Worm (Caenorhabditis elegans) whole organism, L2 larva: ENCODE data around the gene K11D9.3.

Source experiments
- C34F6.9 ChIP-seq: fragments of 150-350 bp; optimal IDR thresholded peaks from 2 replicates; lab custom pipeline; 2014; ENCODE audit warnings: missing biosample characterization, missing genetic modification characterization
- F13H6.1 ChIP-seq: sonication (generic microtip); optimal IDR thresholded peaks from 2 replicates; lab custom pipeline; 2016; ENCODE audit warnings: missing genetic modification characterization, missing compliant biosample characterization
- R02D3.7 ChIP-seq: fragments of 150-350 bp; optimal IDR thresholded peaks from 2 replicates; lab custom pipeline; 2014; ENCODE audit warnings: missing biosample characterization, missing genetic modification characterization
- Y55F3AM.14 ChIP-seq: fragments of 200-800 bp; sonication (Bioruptor generic); optimal IDR thresholded peaks from 2 replicates; lab custom pipeline; 2018; ENCODE audit warnings: mild to moderate bottlenecking, missing genetic modification characterization, missing compliant biosample characterization
- ZK546.5 ChIP-seq: sonication (generic microtip); optimal IDR thresholded peaks from 2 replicates; lab custom pipeline; 2017; ENCODE audit warnings: missing biosample characterization, missing genetic modification characterization
- alr-1 ChIP-seq: fragments of 150-350 bp; optimal IDR thresholded peaks from 2 replicates; lab custom pipeline; 2014; ENCODE audit warnings: missing biosample characterization, missing genetic modification characterization
- aly-2 ChIP-seq: fragments of 150-350 bp; optimal IDR thresholded peaks from 2 replicates; lab custom pipeline; 2014; ENCODE audit warnings: missing biosample characterization, missing genetic modification characterization
- ama-1 ChIP-seq: fragments of 150-350 bp; optimal IDR thresholded peaks from 2 replicates; lab custom pipeline; 2018; ENCODE audit warnings: inconsistent platforms
- blmp-1 ChIP-seq: sonication (generic microtip); optimal IDR thresholded peaks from 2 replicates; lab custom pipeline; 2017; ENCODE audit warnings: missing genetic modification characterization, mild to moderate bottlenecking, missing compliant biosample characterization, antibody characterized with exemption, moderate library complexity; ENCODE audit not compliant: insufficient read depth
- ceh-16 ChIP-seq: fragments of 150-350 bp; optimal IDR thresholded peaks from 2 replicates; lab custom pipeline; 2014; ENCODE audit warnings: missing biosample characterization, missing genetic modification characterization
- ceh-82 ChIP-seq: fragments of 150-350 bp; optimal IDR thresholded peaks from 2 replicates; lab custom pipeline; 2014; ENCODE audit warnings: missing biosample characterization, missing genetic modification characterization
- crh-2 ChIP-seq: sonication (generic microtip); optimal IDR thresholded peaks from 2 replicates; lab custom pipeline; 2017; ENCODE audit warnings: missing biosample characterization, missing genetic modification characterization
- dmd-4 ChIP-seq: sonication (generic microtip); optimal IDR thresholded peaks from 2 replicates; lab custom pipeline; 2017; ENCODE audit warnings: missing biosample characterization, missing genetic modification characterization
- egl-27 ChIP-seq: sonication (generic microtip); optimal IDR thresholded peaks from 3 replicates; lab custom pipeline; 2017; ENCODE audit warnings: missing biosample characterization, missing genetic modification reagents, missing genetic modification characterization
- elt-1 ChIP-seq: fragments of 150-350 bp; optimal IDR thresholded peaks from 2 replicates; lab custom pipeline; 2014; ENCODE audit warnings: missing biosample characterization, missing genetic modification characterization
- elt-3 ChIP-seq: sonication (generic microtip); optimal IDR thresholded peaks from 2 replicates; lab custom pipeline; 2017; ENCODE audit warnings: missing biosample characterization, missing genetic modification characterization
- fos-1 ChIP-seq: fragments of 150-350 bp; optimal IDR thresholded peaks from 2 replicates; lab custom pipeline; 2014; ENCODE audit warnings: missing biosample characterization, missing genetic modification characterization
- gmeb-1 ChIP-seq: fragments of 150-350 bp; optimal IDR thresholded peaks from 2 replicates; lab custom pipeline; 2014; ENCODE audit warnings: missing biosample characterization, missing genetic modification characterization
- lin-11 ChIP-seq: fragments of 150-350 bp; sonication (generic microtip); optimal IDR thresholded peaks from 2 replicates; lab custom pipeline; 2014; ENCODE audit warnings: missing biosample characterization, missing genetic modification characterization, inconsistent platforms, mixed read lengths
- lin-13 ChIP-seq: fragments of 150-350 bp; optimal IDR thresholded peaks from 2 replicates; lab custom pipeline; 2014; ENCODE audit warnings: missing biosample characterization, missing genetic modification reagents, missing genetic modification characterization
- lin-39 ChIP-seq: fragments of 150-350 bp; optimal IDR thresholded peaks from 2 replicates; lab custom pipeline; 2014; ENCODE audit warnings: missing biosample characterization, missing genetic modification reagents, missing genetic modification characterization
- lsy-2 ChIP-seq, 2 experiments: fragments of 150-350 bp in 1 of 2; sonication (generic microtip) in 1 of 2; optimal IDR thresholded peaks; 2 replicates each; lab custom pipeline; 2014 to 2017; ENCODE audit warnings: missing biosample characterization in 2 of 2, missing genetic modification characterization in 2 of 2
- mab-5 ChIP-seq: fragments of 150-350 bp; optimal IDR thresholded peaks from 2 replicates; lab custom pipeline; 2014; ENCODE audit warnings: missing biosample characterization, missing genetic modification characterization
- mbf-1 ChIP-seq: sonication (generic microtip); optimal IDR thresholded peaks from 2 replicates; lab custom pipeline; 2017; ENCODE audit warnings: missing biosample characterization, missing genetic modification characterization
- mdl-1 ChIP-seq, 2 experiments: fragments of 150-350 bp in 1 of 2; sonication (generic microtip) in 1 of 2; optimal IDR thresholded peaks; 2 replicates each; lab custom pipeline; 2017; ENCODE audit warnings: missing biosample characterization in 2 of 2, missing genetic modification characterization in 2 of 2
- nhr-10 ChIP-seq: sonication (generic microtip); optimal IDR thresholded peaks from 2 replicates; lab custom pipeline; 2017; ENCODE audit warnings: missing biosample characterization, missing genetic modification characterization
- nhr-11 ChIP-seq: fragments of 150-350 bp; optimal IDR thresholded peaks from 2 replicates; lab custom pipeline; 2014; ENCODE audit warnings: missing biosample characterization, missing genetic modification characterization
- nhr-12 ChIP-seq: fragments of 150-350 bp; optimal IDR thresholded peaks from 2 replicates; lab custom pipeline; 2014; ENCODE audit warnings: missing biosample characterization, missing genetic modification characterization
- nhr-129 ChIP-seq: fragments of 150-350 bp; optimal IDR thresholded peaks from 2 replicates; lab custom pipeline; 2014; ENCODE audit warnings: missing biosample characterization, missing genetic modification characterization
- nhr-21 ChIP-seq: fragments of 150-350 bp; optimal IDR thresholded peaks from 2 replicates; lab custom pipeline; 2014; ENCODE audit warnings: missing biosample characterization, missing genetic modification characterization
- nhr-23 ChIP-seq: fragments of 150-350 bp; optimal IDR thresholded peaks from 2 replicates; lab custom pipeline; 2014; ENCODE audit warnings: missing biosample characterization, missing genetic modification reagents, missing genetic modification characterization
- nhr-237 ChIP-seq: fragments of 150-350 bp; optimal IDR thresholded peaks from 2 replicates; lab custom pipeline; 2014; ENCODE audit warnings: missing biosample characterization, missing genetic modification characterization
- nhr-25 ChIP-seq: fragments of 150-350 bp; sonication (generic microtip); optimal IDR thresholded peaks from 3 replicates; lab custom pipeline; 2014; ENCODE audit warnings: missing biosample characterization, missing genetic modification characterization
- nhr-6 ChIP-seq: fragments of 150-350 bp; optimal IDR thresholded peaks from 2 replicates; lab custom pipeline; 2014; ENCODE audit warnings: missing biosample characterization, missing genetic modification characterization
- nhr-77 ChIP-seq: fragments of 150-350 bp; optimal IDR thresholded peaks from 2 replicates; lab custom pipeline; 2014; ENCODE audit warnings: missing biosample characterization, missing genetic modification characterization
- peb-1 ChIP-seq: fragments of 150-350 bp; optimal IDR thresholded peaks from 2 replicates; lab custom pipeline; 2014; ENCODE audit warnings: missing biosample characterization, missing genetic modification characterization
- sem-4 ChIP-seq: fragments of 150-350 bp; optimal IDR thresholded peaks from 2 replicates; lab custom pipeline; 2014; ENCODE audit warnings: missing biosample characterization, missing genetic modification reagents, missing genetic modification characterization
- skn-1 ChIP-seq: sonication (generic microtip); optimal IDR thresholded peaks from 2 replicates; lab custom pipeline; 2017; ENCODE audit warnings: missing biosample characterization, missing genetic modification characterization
- sma-3 ChIP-seq: sonication (generic microtip); optimal IDR thresholded peaks from 2 replicates; lab custom pipeline; 2016; ENCODE audit warnings: missing genetic modification reagents, missing genetic modification characterization, missing compliant biosample characterization
- sma-9 ChIP-seq, 2 experiments: fragments of 150-350 bp in 1 of 2; sonication (generic microtip) in 1 of 2; optimal IDR thresholded peaks; 2 replicates each; lab custom pipeline; 2014 to 2016; ENCODE audit warnings: missing genetic modification characterization in 2 of 2, mild to moderate bottlenecking in 1 of 2, missing biosample characterization in 1 of 2, missing compliant biosample characterization in 1 of 2, missing genetic modification reagents in 1 of 2, moderate library complexity in 1 of 2
- snpc-4 ChIP-seq: fragments of 150-350 bp; optimal IDR thresholded peaks from 2 replicates; lab custom pipeline; 2014; ENCODE audit warnings: missing biosample characterization, missing genetic modification characterization
- unc-39 ChIP-seq: fragments of 150-350 bp; optimal IDR thresholded peaks from 2 replicates; lab custom pipeline; 2014; ENCODE audit warnings: missing biosample characterization, missing genetic modification characterization
- unc-55 ChIP-seq: fragments of 150-350 bp; sonication (generic microtip); optimal IDR thresholded peaks from 3 replicates; lab custom pipeline; 2014; ENCODE audit warnings: missing biosample characterization, missing genetic modification reagents, missing genetic modification characterization
- unc-62 ChIP-seq: fragments of 150-350 bp; optimal IDR thresholded peaks from 2 replicates; lab custom pipeline; 2014; ENCODE audit warnings: missing biosample characterization, missing genetic modification reagents, missing genetic modification characterization
- zag-1 ChIP-seq: fragments of 150-350 bp; optimal IDR thresholded peaks from 2 replicates; lab custom pipeline; 2014; ENCODE audit warnings: missing biosample characterization, missing genetic modification characterization
- ztf-1 ChIP-seq: fragments of 200-800 bp; sonication (Bioruptor generic); conservative IDR thresholded peaks from 2 replicates; pipeline ENCODE4 v1.3.6; 2022; ENCODE audit warnings: missing genetic modification characterization, missing compliant biosample characterization
- ztf-11 ChIP-seq: sonication (generic microtip); optimal IDR thresholded peaks from 2 replicates; lab custom pipeline; 2017; ENCODE audit warnings: missing biosample characterization, missing genetic modification characterization
- ztf-4 ChIP-seq: fragments of 150-350 bp; optimal IDR thresholded peaks from 2 replicates; lab custom pipeline; 2014; ENCODE audit warnings: missing biosample characterization, missing genetic modification characterization

Gene K11D9.3

DNA sequence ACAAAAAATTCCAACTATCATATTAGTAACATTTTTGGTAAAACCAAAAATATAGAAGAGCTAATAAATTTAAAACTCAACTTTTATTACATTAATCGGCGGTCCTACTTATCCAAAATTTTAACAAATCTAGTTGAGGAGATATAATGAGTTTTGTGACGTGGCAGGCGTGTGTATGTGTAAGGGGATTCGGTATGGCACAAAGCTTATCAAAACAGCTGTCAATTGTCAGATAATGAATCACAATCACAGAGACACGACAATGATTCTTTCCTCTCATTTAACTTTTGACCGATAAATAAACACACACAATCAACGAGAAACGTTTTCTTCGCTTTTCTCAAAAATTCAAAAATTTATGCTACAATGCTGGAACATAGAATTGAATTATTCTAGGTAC lies at the start of gene K11D9.3:
K11D9.3 (minus strand) TSS at position 181 of the 400 bp plus-strand sequence.
- TF ChIP-seq ceh-82 (tag; lab: Kevin White, UChicago) (no peak), R02D3.7 (tag; lab: Kevin White, UChicago) (no peak), lin-13 (GFP tag; lab: Kevin White, UChicago) (no peak), F13H6.1 (tag; lab: Kevin White, UChicago) (no peak), lin-11 (tag; lab: Kevin White, UChicago) (no peak), crh-2 (tag; lab: Kevin White, UChicago) (peak; percentile 70)

DNA sequence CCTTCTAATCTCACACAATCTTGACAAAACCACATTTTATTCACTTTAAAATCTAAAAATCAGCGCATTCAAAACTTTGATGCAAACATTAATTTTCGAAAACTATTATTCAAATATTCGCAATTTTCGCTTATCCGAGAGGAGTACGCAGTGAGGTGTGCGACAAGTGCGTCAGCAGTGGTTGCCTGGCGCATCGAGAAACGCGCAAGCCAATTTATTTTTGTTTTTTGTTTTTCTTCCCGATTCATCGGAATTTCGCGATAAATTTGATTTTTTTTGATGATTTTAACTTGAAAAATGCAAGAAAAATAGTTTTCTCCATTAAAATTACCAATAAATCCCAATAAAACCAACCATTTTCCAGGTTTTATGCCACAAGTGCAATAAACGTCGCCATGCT lies 46.8 kb upstream of the K11D9.3 start, which contains the start of the genes fbxb-85 and hex-3:
fbxb-85 (minus strand) TSS at position 106 of the 400 bp plus-strand sequence.
hex-3 (plus strand) TSS at position 365 of the 400 bp plus-strand sequence.
- peak; percentile 92 for TF ChIP-seq nhr-21
- peak; percentile 69 for TF ChIP-seq nhr-77
- TF ChIP-seq nhr-12 (tag; lab: Kevin White, UChicago): peak; percentile 12
- TF ChIP-seq unc-55 (GFP tag; lab: Kevin White, UChicago): peak; percentile 98
- no peak for TF ChIP-seq ztf-1 (GFP tag; lab: Robert Waterston, UW)
- peak; percentile 94 for TF ChIP-seq mab-5
- peak; percentile 86 for TF ChIP-seq ztf-4 (tag; lab: Kevin White, UChicago)
- peak; percentile 33 for TF ChIP-seq unc-62 (GFP tag; lab: Kevin White, UChicago)
- TF ChIP-seq ztf-11 (tag; lab: Kevin White, UChicago): peak; percentile 18
- peak; percentile 60 for TF ChIP-seq ZK546.5 (tag; lab: Kevin White, UChicago)
- peak; percentile 60 for TF ChIP-seq skn-1 (tag; lab: Kevin White, UChicago)
- TF ChIP-seq lin-13 (GFP tag; lab: Kevin White, UChicago): peak; percentile 92
- TF ChIP-seq egl-27 (tag; lab: Kevin White, UChicago): peak; percentile 95
- TF ChIP-seq nhr-6 (tag; lab: Kevin White, UChicago): peak; percentile 89
- TF ChIP-seq elt-3 (tag; lab: Kevin White, UChicago): no peak
- peak; percentile 93 to 96 for TF ChIP-seq lsy-2 (tag; optimal IDR thresholded peaks at IDR 0.05; lab: Kevin White, UChicago)
- TF ChIP-seq nhr-23 (tag; lab: Kevin White, UChicago): no peak
- TF ChIP-seq ceh-82 (tag; lab: Kevin White, UChicago): peak; percentile 62
- TF ChIP-seq ama-1: peak; percentile 48
- no peak for TF ChIP-seq unc-39 (tag; lab: Kevin White, UChicago)
- peak; percentile 22 for TF ChIP-seq nhr-237
- peak; percentile 19 for TF ChIP-seq dmd-4
- no peak for TF ChIP-seq mbf-1 (tag; lab: Kevin White, UChicago)
- peak; percentile 97 for TF ChIP-seq gmeb-1 (tag; lab: Kevin White, UChicago)
- TF ChIP-seq aly-2: no peak
- no peak for TF ChIP-seq peb-1
- peak; percentile 95 for TF ChIP-seq sma-9 (GFP tag; optimal IDR thresholded peaks at IDR 0.05; lab: Kevin White, UChicago)
- TF ChIP-seq sma-9 (tag; optimal IDR thresholded peaks at IDR 0.05; lab: Kevin White, UChicago): no peak
- TF ChIP-seq F13H6.1 (tag; lab: Kevin White, UChicago): peak; percentile 92
- peak; percentile 69 for TF ChIP-seq alr-1
- peak; percentile 97 for TF ChIP-seq crh-2 (tag; lab: Kevin White, UChicago)
- peak; percentile 77 for TF ChIP-seq fos-1 (tag; lab: Kevin White, UChicago)
- peak; percentile 54 for TF ChIP-seq Y55F3AM.14 (GFP tag; lab: Kevin White, UChicago)
- TF ChIP-seq snpc-4 (tag; lab: Kevin White, UChicago): peak; percentile 84
- peak; percentile 75 for TF ChIP-seq sem-4 (tag; lab: Kevin White, UChicago)
- TF ChIP-seq nhr-129 (tag; lab: Kevin White, UChicago): peak; percentile 73
- TF ChIP-seq lin-39 (tag; lab: Kevin White, UChicago): no peak
- TF ChIP-seq nhr-11 (tag; lab: Kevin White, UChicago): no peak
- peak; percentile 65 for TF ChIP-seq R02D3.7 (tag; lab: Kevin White, UChicago)
- TF ChIP-seq ceh-16 (tag; lab: Kevin White, UChicago): peak; percentile 81
- TF ChIP-seq nhr-10 (tag; lab: Kevin White, UChicago): peak; percentile 78
- TF ChIP-seq lin-11 (tag; lab: Kevin White, UChicago): peak; percentile 96
- TF ChIP-seq sma-3 (GFP tag; lab: Kevin White, UChicago): peak; percentile 99
- TF ChIP-seq nhr-25 (tag; lab: Kevin White, UChicago): peak; percentile 95
- TF ChIP-seq mdl-1 (tag; optimal IDR thresholded peaks at IDR 0.05; lab: Kevin White, UChicago): peak; percentile 22 to 53
- peak; percentile 70 for TF ChIP-seq zag-1 (tag; lab: Kevin White, UChicago)
- peak; percentile 97 for TF ChIP-seq C34F6.9 (tag; lab: Kevin White, UChicago)
- TF ChIP-seq blmp-1 (tag; lab: Kevin White, UChicago): peak; percentile 53
- TF ChIP-seq elt-1 (tag; lab: Kevin White, UChicago): no peak
